Worm (Caenorhabditis elegans) whole organism, early embryonic: Measurements from ENCODE around the gene C35B1.8.

Experiments
- B0310.2 ChIP-seq: sonication (generic microtip); optimal IDR thresholded peaks from 2 replicates; lab custom pipeline; 2016; ENCODE audit warnings: mild to moderate bottlenecking, missing genetic modification characterization, missing compliant biosample characterization
- ama-1 ChIP-seq: fragments of 150-350 bp; optimal IDR thresholded peaks from 2 replicates; lab custom pipeline; 2014
- ceh-36 ChIP-seq: sonication (generic microtip); optimal IDR thresholded peaks from 2 replicates; lab custom pipeline; 2016; ENCODE audit warnings: missing genetic modification characterization, inconsistent platforms, missing compliant biosample characterization
- ets-7 ChIP-seq: sonication (generic microtip); optimal IDR thresholded peaks from 2 replicates; lab custom pipeline; 2016; ENCODE audit warnings: missing genotype, missing genetic modification characterization, missing compliant biosample characterization
- flt-1 ChIP-seq: fragments of 200-800 bp; sonication (Bioruptor generic); IDR thresholded peaks from 2 replicates; pipeline ENCODE4 v1.3.6; 2022; ENCODE audit warnings: missing genetic modification characterization, missing compliant biosample characterization
- hmbx-1 ChIP-seq: sonication (generic microtip); optimal IDR thresholded peaks from 2 replicates; lab custom pipeline; 2016; ENCODE audit warnings: mild to moderate bottlenecking, missing genetic modification characterization, missing compliant biosample characterization
- hmg-4 ChIP-seq: fragments of 200-800 bp; sonication (Bioruptor generic); optimal IDR thresholded peaks from 2 replicates; lab custom pipeline; 2018; ENCODE audit warnings: mild to moderate bottlenecking, missing genetic modification characterization, missing compliant biosample characterization
- scrt-1 ChIP-seq: fragments of 200-800 bp; sonication (Bioruptor generic); IDR thresholded peaks from 2 replicates; pipeline ENCODE4 v1.3.6; 2022; ENCODE audit warnings: missing genetic modification characterization, missing compliant biosample characterization
- tbx-11 ChIP-seq: fragments of 200-800 bp; sonication (Bioruptor generic); IDR thresholded peaks from 2 replicates; pipeline ENCODE4 v1.3.6; 2022; ENCODE audit warnings: missing genetic modification characterization, missing compliant biosample characterization
- tra-4 ChIP-seq: sonication (generic microtip); optimal IDR thresholded peaks from 2 replicates; lab custom pipeline; 2017; ENCODE audit warnings: missing genetic modification characterization, missing compliant biosample characterization

ce11 chrIV:4121055-4121454 is 42.3 kb upstream of the C35B1.8 start:
- TF ChIP-seq flt-1 (GFP tag; lab: Robert Waterston, UW), result no peak
- TF ChIP-seq ets-7 (tag; lab: Kevin White, UChicago), result no peak
- no peak for TF ChIP-seq scrt-1
- no peak for TF ChIP-seq ama-1 (lab: Kevin White, UChicago)
- TF ChIP-seq ceh-36, result no peak
- TF ChIP-seq hmbx-1 (tag; lab: Kevin White, UChicago), result no peak
- no peak for TF ChIP-seq tbx-11
- no peak for TF ChIP-seq tra-4
- TF ChIP-seq B0310.2 (tag; lab: Kevin White, UChicago), result no peak
- no peak for TF ChIP-seq hmg-4 (GFP tag; lab: Kevin White, UChicago)
